Fruit fly (Drosophila melanogaster) whole organism, prepupa: Measurements from ENCODE around the gene dUTPase.

Experiments used
- Blimp-1 ChIP-seq: fragments of 200-800 bp; sonication (Bioruptor generic); optimal IDR thresholded peaks from 3 replicates; lab custom pipeline; 2017; ENCODE audit warnings: missing biosample characterization, missing genetic modification characterization, mild to moderate bottlenecking, moderate library complexity, missing genetic modification reagents
- CG11762 ChIP-seq: fragments of 200-800 bp; sonication (Bioruptor generic); optimal IDR thresholded peaks from 3 replicates; lab custom pipeline; 2016; ENCODE audit warnings: missing biosample characterization, missing genetic modification characterization; ENCODE audit not compliant: insufficient read depth
- CG15336 ChIP-seq: fragments of 200-800 bp; sonication (Bioruptor generic); IDR thresholded peaks from 2 replicates; pipeline ENCODE4 v1.3.6; 2022; ENCODE audit warnings: missing biosample characterization, missing genetic modification characterization
- CG7368 ChIP-seq: fragments of 200-800 bp; sonication (Bioruptor generic); optimal IDR thresholded peaks from 3 replicates; lab custom pipeline; 2016; ENCODE audit warnings: missing biosample characterization, missing genetic modification characterization
- Hr38 ChIP-seq: sonication (Bioruptor generic); optimal IDR thresholded peaks from 2 replicates; lab custom pipeline; 2016; ENCODE audit warnings: missing biosample characterization, missing genetic modification characterization
- Sox102F ChIP-seq: fragments of 200-800 bp; sonication (Bioruptor generic); optimal IDR thresholded peaks from 2 replicates; lab custom pipeline; 2016; ENCODE audit warnings: missing biosample characterization, mild to moderate bottlenecking, missing genetic modification characterization
- Sox14 ChIP-seq: fragments of 200-800 bp; sonication (Bioruptor generic); optimal IDR thresholded peaks from 3 replicates; lab custom pipeline; 2016; ENCODE audit warnings: missing biosample characterization, missing genetic modification characterization
- achi ChIP-seq: fragments of 200-800 bp; sonication (Bioruptor generic); optimal IDR thresholded peaks from 3 replicates; lab custom pipeline; 2016; ENCODE audit warnings: missing biosample characterization, missing genetic modification characterization
- dsx ChIP-seq: fragments of 200-800 bp; optimal IDR thresholded peaks from 3 replicates; lab custom pipeline; 2019; ENCODE audit warnings: missing biosample characterization, mild to moderate bottlenecking, missing genetic modification characterization, moderate library complexity; ENCODE audit not compliant: poor library complexity, severe bottlenecking
- fd59A ChIP-seq: fragments of 200-800 bp; sonication (Bioruptor generic); optimal IDR thresholded peaks from 2 replicates; lab custom pipeline; 2017; ENCODE audit warnings: missing biosample characterization, mild to moderate bottlenecking, missing genetic modification characterization, missing genetic modification reagents
- fkh ChIP-seq: fragments of 200-800 bp; sonication (Bioruptor generic); optimal IDR thresholded peaks from 3 replicates; lab custom pipeline; 2017; ENCODE audit warnings: missing biosample characterization, mild to moderate bottlenecking, missing genetic modification characterization, moderate library complexity
- lz ChIP-seq: fragments of 200-800 bp; sonication (Bioruptor generic); optimal IDR thresholded peaks from 3 replicates; lab custom pipeline; 2016; ENCODE audit warnings: missing biosample characterization, missing genetic modification characterization
- net ChIP-seq: fragments of 200-800 bp; sonication (Bioruptor generic); optimal IDR thresholded peaks from 3 replicates; lab custom pipeline; 2016; ENCODE audit warnings: missing biosample characterization, missing genetic modification characterization

- TF ChIP-seq CG7368 (GFP tag; lab: Kevin White, UChicago): no peak
- no peak for TF ChIP-seq net
- no peak for TF ChIP-seq dsx (GFP tag; lab: Kevin White, UChicago)
- no peak for TF ChIP-seq Blimp-1 (GFP tag; lab: Kevin White, UChicago)
- peak; percentile 14 for TF ChIP-seq lz
- no peak for TF ChIP-seq fkh (GFP tag; lab: Kevin White, UChicago)
- no peak for TF ChIP-seq fd59A (GFP tag; lab: Kevin White, UChicago)
- no peak for TF ChIP-seq Hr38 (GFP tag; lab: Kevin White, UChicago)
- no peak for TF ChIP-seq CG11762
- TF ChIP-seq CG15336: no peak
- no peak for TF ChIP-seq Sox14
- no peak for TF ChIP-seq Sox102F
- no peak for TF ChIP-seq achi (GFP tag; lab: Kevin White, UChicago)
Observed at dm6 chr2L:10989162-10989561, 21.9 kb upstream of the dUTPase start, which contains the start of gene TTLL4A.
